Worm (Caenorhabditis elegans): ENCODE measurements around the gene F55C9.3.

DNA sequence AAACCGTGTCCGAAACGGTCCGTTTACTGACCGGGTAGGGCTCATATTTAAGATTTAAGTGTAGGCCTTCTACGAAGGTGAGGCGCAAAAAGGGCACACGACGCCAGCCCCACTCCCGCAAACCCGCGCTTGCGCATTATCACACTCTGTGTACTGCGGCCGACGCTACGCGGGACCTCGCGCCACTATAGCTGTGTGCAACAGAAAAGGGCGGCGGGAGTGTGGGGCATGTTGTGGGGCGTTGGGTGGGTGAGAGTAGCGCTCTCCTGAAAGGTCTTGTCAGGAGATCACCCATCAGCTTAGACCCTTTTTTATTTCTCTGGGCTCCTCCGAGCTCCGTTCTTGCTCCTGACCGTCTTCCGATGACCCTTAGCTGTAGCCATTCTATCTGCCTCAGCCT, 20.2 kb upstream of the F55C9.3 start:
- TF ChIP-seq unc-130 (tag; optimal IDR thresholded peaks at IDR 0.05) (no peak), rnt-1 (tag; optimal IDR thresholded peaks at IDR 0.05) (no peak), ztf-4 (tag; optimal IDR thresholded peaks at IDR 0.05) (no peak), lin-13 (GFP tag; optimal IDR thresholded peaks at IDR 0.05) (no peak), ceh-8 (GFP tag; optimal IDR thresholded peaks at IDR 0.05) (no peak), nhr-76 (tag; optimal IDR thresholded peaks at IDR 0.05) (no peak)
